Fruit fly (Drosophila melanogaster): Measurements from ENCODE around the gene CG6356.

CG6356 gene

dm6 chr3R:24298534-24298936 lies 14.8 kb downstream of the CG6356 start (continued):
- TF ChIP-seq Hr4 (GFP tag; optimal IDR thresholded peaks at IDR 0.05) (peak; percentile 14), CG15336 (GFP tag; IDR thresholded peaks at IDR 0.05) (no peak), CG10669 (GFP tag; optimal IDR thresholded peaks at IDR 0.05) (peak; percentile 40), Gug (GFP tag; IDR thresholded peaks at IDR 0.05) (no peak), Sox14 (GFP tag; optimal IDR thresholded peaks at IDR 0.05) (peak; percentile 34), CG8632 (GFP tag; optimal IDR thresholded peaks at IDR 0.05) (peak; percentile 11), Hr38 (GFP tag; optimal IDR thresholded peaks at IDR 0.05) (no peak), Sox102F (GFP tag; optimal IDR thresholded peaks at IDR 0.05) (peak; percentile 75)

dm6 chr3R:24299148-24299547 lies 15.4 kb downstream of the CG6356 start:
- TF ChIP-seq Sox102F (GFP tag; optimal IDR thresholded peaks at IDR 0.05), result no peak
- TF ChIP-seq pdm3 (GFP tag; optimal IDR thresholded peaks at IDR 0.05), result no peak
- no peak for TF ChIP-seq CG6163 (GFP tag; IDR thresholded peaks at IDR 0.05)

- no peak for TF ChIP-seq Ets21C (GFP tag; optimal IDR thresholded peaks at IDR 0.05)
- no peak for TF ChIP-seq salr (GFP tag; optimal IDR thresholded peaks at IDR 0.05)
- peak; percentile 15 for TF ChIP-seq Lpt (GFP tag; optimal IDR thresholded peaks at IDR 0.05)
- TF ChIP-seq CG6276 (GFP tag; optimal IDR thresholded peaks at IDR 0.05), result peak; percentile 18
- TF ChIP-seq dsx (GFP tag; optimal IDR thresholded peaks at IDR 0.05; ENCODE audit: poor library complexity, severe bottlenecking), result no peak
- TF ChIP-seq ss (GFP tag; optimal IDR thresholded peaks at IDR 0.05), result peak in 1 of 2 experiments; percentile 15
- no peak for TF ChIP-seq Gug (GFP tag; IDR thresholded peaks at IDR 0.05)
- TF ChIP-seq cyc (GFP tag; optimal IDR thresholded peaks at IDR 0.05), result peak; percentile 41
- peak; percentile 32 for TF ChIP-seq CG8632 (GFP tag; optimal IDR thresholded peaks at IDR 0.05)
- TF ChIP-seq Met (GFP tag; optimal IDR thresholded peaks at IDR 0.05), result no peak
- no peak for TF ChIP-seq dac (GFP tag; optimal IDR thresholded peaks at IDR 0.05)
- TF ChIP-seq CG6792 (GFP tag; optimal IDR thresholded peaks at IDR 0.05), result peak; percentile 31
- TF ChIP-seq esn (GFP tag; optimal IDR thresholded peaks at IDR 0.05), result peak; percentile 59
- TF ChIP-seq Eip78C (GFP tag), result peak; percentile 84
- TF ChIP-seq Eip93F (GFP tag; optimal IDR thresholded peaks at IDR 0.05), result no peak
- TF ChIP-seq Smox (GFP tag; optimal IDR thresholded peaks at IDR 0.05), result no peak
- no peak for TF ChIP-seq CG6854 (GFP tag; optimal IDR thresholded peaks at IDR 0.05)
- peak; percentile 44 for TF ChIP-seq topi (GFP tag; optimal IDR thresholded peaks at IDR 0.05)
- peak; percentile 29 for TF ChIP-seq achi (GFP tag; optimal IDR thresholded peaks at IDR 0.05)
- TF ChIP-seq fd85E (GFP tag; optimal IDR thresholded peaks at IDR 0.05), result no peak
- 0 out of 2 replicates have a peak, but pooled peaks have one; percentile 10 for TF ChIP-seq CG11294 (GFP tag; IDR thresholded peaks at IDR 0.05)
- TF ChIP-seq CG1621 (tag; optimal IDR thresholded peaks at IDR 0.05), result no peak
- TF ChIP-seq CG10669 (GFP tag; optimal IDR thresholded peaks at IDR 0.05), result no peak
- no peak for TF ChIP-seq CG3919 (GFP tag; optimal IDR thresholded peaks at IDR 0.05)
- no peak for TF ChIP-seq Sox102F (GFP tag; optimal IDR thresholded peaks at IDR 0.05)
- TF ChIP-seq CG6808 (GFP tag; optimal IDR thresholded peaks at IDR 0.05), result no peak
- TF ChIP-seq CG4318 (GFP tag; optimal IDR thresholded peaks at IDR 0.05), result peak; percentile 25
- TF ChIP-seq Ets96B (tag; optimal IDR thresholded peaks at IDR 0.05), result peak; percentile 16
- no peak for TF ChIP-seq CG16779 (tag; optimal IDR thresholded peaks at IDR 0.05)
- no peak for TF ChIP-seq Sox14 (GFP tag; optimal IDR thresholded peaks at IDR 0.05)
- no peak for TF ChIP-seq CG11762 (GFP tag; optimal IDR thresholded peaks at IDR 0.05; ENCODE audit: insufficient read depth)
- peak; percentile 64 for TF ChIP-seq CG15336 (GFP tag; IDR thresholded peaks at IDR 0.05)
- TF ChIP-seq eg (GFP tag; IDR thresholded peaks at IDR 0.05), result peak; percentile 53
- no peak for TF ChIP-seq CG9139 (GFP tag; optimal IDR thresholded peaks at IDR 0.05)
- TF ChIP-seq fkh (GFP tag; optimal IDR thresholded peaks at IDR 0.05), result no peak
- peak; percentile 47 for TF ChIP-seq CG31627 (GFP tag; optimal IDR thresholded peaks at IDR 0.05)
- TF ChIP-seq CG6163 (GFP tag; IDR thresholded peaks at IDR 0.05), result 0 out of 3 replicates have a peak, but pooled peaks have one; percentile 49
- TF ChIP-seq vri (GFP tag; optimal IDR thresholded peaks at IDR 0.05), result no peak
- no peak for TF ChIP-seq CG8319 (GFP tag; optimal IDR thresholded peaks at IDR 0.05)
- TF ChIP-seq net (GFP tag; optimal IDR thresholded peaks at IDR 0.05), result peak; percentile 55
- no peak for TF ChIP-seq spab (GFP tag; optimal IDR thresholded peaks at IDR 0.05)
- peak; percentile 31 for TF ChIP-seq Eip75B (GFP tag; optimal IDR thresholded peaks at IDR 0.05)
- no peak for TF ChIP-seq svp (GFP tag)
- TF ChIP-seq Blimp-1 (GFP tag; optimal IDR thresholded peaks at IDR 0.05), result no peak
These were observed 17.8 kb downstream of the CG6356 start for dm6 chr3R:24301520-24301919.
